Worm (Caenorhabditis elegans) whole organism, L4 larva: ENCODE measurements around the gene flp-21.

ENCODE experiments used
- F37D6.2 ChIP-seq: sonication (generic microtip); optimal IDR thresholded peaks from 2 replicates; lab custom pipeline; 2016; ENCODE audit warnings: mild to moderate bottlenecking, missing genetic modification characterization, missing compliant biosample characterization
- F49E8.2 ChIP-seq: sonication (generic microtip); optimal IDR thresholded peaks from 2 replicates; lab custom pipeline; 2016; ENCODE audit warnings: missing compliant biosample characterization, mild to moderate bottlenecking, missing genetic modification characterization, borderline replicate concordance
- R02D3.7 ChIP-seq: fragments of 150-350 bp; sonication (generic microtip); optimal IDR thresholded peaks from 3 replicates; lab custom pipeline; 2014; ENCODE audit warnings: missing biosample characterization, missing genetic modification characterization
- T20F7.1 ChIP-seq: fragments of 200-800 bp; sonication (Bioruptor generic); optimal IDR thresholded peaks from 2 replicates; lab custom pipeline; 2018; ENCODE audit warnings: mild to moderate bottlenecking, missing genetic modification characterization, missing compliant biosample characterization
- Y48G9A.11 ChIP-seq: fragments of 200-800 bp; sonication (Bioruptor generic); IDR thresholded peaks from 2 replicates; pipeline ENCODE4 v1.3.6; 2022; ENCODE audit warnings: missing genetic modification reagents, missing genetic modification characterization, missing compliant biosample characterization
- Y5F2A.4 ChIP-seq: fragments of 200-800 bp; sonication (Bioruptor generic); optimal IDR thresholded peaks from 2 replicates; lab custom pipeline; 2018; ENCODE audit warnings: mild to moderate bottlenecking, missing genetic modification characterization, missing compliant biosample characterization
- Y75B8A.6 ChIP-seq: fragments of 200-800 bp; sonication (Bioruptor generic); IDR thresholded peaks from 2 replicates; pipeline ENCODE4 v1.3.6; 2022; ENCODE audit warnings: missing genetic modification reagents, missing genetic modification characterization, missing compliant biosample characterization
- ama-1 ChIP-seq: fragments of 150-350 bp; optimal IDR thresholded peaks from 2 replicates; lab custom pipeline; 2014; ENCODE audit warnings: inconsistent platforms, mixed read lengths
- arid-1 ChIP-seq: fragments of 200-800 bp; sonication (Bioruptor generic); conservative IDR thresholded peaks from 2 replicates; pipeline ENCODE4 v1.3.6; 2022; ENCODE audit warnings: missing genetic modification reagents, missing genetic modification characterization, missing compliant biosample characterization
- ceh-28 ChIP-seq: fragments of 150-350 bp; optimal IDR thresholded peaks from 2 replicates; lab custom pipeline; 2014; ENCODE audit warnings: missing biosample characterization, missing genetic modification reagents, missing genetic modification characterization
- ceh-82 ChIP-seq: sonication (generic microtip); optimal IDR thresholded peaks from 2 replicates; lab custom pipeline; 2017; ENCODE audit warnings: missing biosample characterization, missing genetic modification characterization
- cey-2 ChIP-seq: sonication (generic microtip); optimal IDR thresholded peaks from 3 replicates; lab custom pipeline; 2017; ENCODE audit warnings: missing genetic modification characterization, mild to moderate bottlenecking, missing compliant biosample characterization, antibody characterized with exemption, borderline replicate concordance; ENCODE audit not compliant: insufficient read depth
- daf-12 ChIP-seq: fragments of 150-350 bp; optimal IDR thresholded peaks from 2 replicates; lab custom pipeline; 2014; ENCODE audit warnings: missing biosample characterization, missing genetic modification reagents, missing genetic modification characterization
- daf-8 ChIP-seq: fragments of 200-800 bp; sonication (Bioruptor generic); IDR thresholded peaks from 2 replicates; pipeline ENCODE4 v1.3.6; 2022; ENCODE audit warnings: missing genetic modification characterization, missing compliant biosample characterization
- dmd-6 ChIP-seq: fragments of 200-800 bp; sonication (Bioruptor generic); IDR thresholded peaks from 2 replicates; pipeline ENCODE4 v1.3.6; 2022; ENCODE audit warnings: missing genetic modification reagents, missing genetic modification characterization, missing compliant biosample characterization
- dpl-1 ChIP-seq: fragments of 150-350 bp; optimal IDR thresholded peaks from 2 replicates; lab custom pipeline; 2014; ENCODE audit warnings: missing biosample characterization, missing genetic modification reagents, missing genetic modification characterization
- duxl-1 ChIP-seq: sonication (generic microtip); optimal IDR thresholded peaks from 2 replicates; lab custom pipeline; 2016; ENCODE audit warnings: mild to moderate bottlenecking, missing genetic modification characterization, moderate library complexity, missing compliant biosample characterization; ENCODE audit not compliant: poor library complexity
- fkh-10 ChIP-seq: fragments of 150-350 bp; optimal IDR thresholded peaks from 2 replicates; lab custom pipeline; 2014; ENCODE audit warnings: missing biosample characterization, missing genetic modification reagents, missing genetic modification characterization
- hif-1 ChIP-seq, 2 experiments: sonication (generic microtip); optimal IDR thresholded peaks; 2 replicates each; lab custom pipeline; 2016 to 2017; ENCODE audit warnings: missing compliant biosample characterization in 2 of 2, missing genetic modification characterization in 2 of 2, missing genetic modification reagents in 2 of 2, missing genotype in 2 of 2, mild to moderate bottlenecking in 1 of 2
- hlh-11 ChIP-seq: fragments of 200-800 bp; sonication (Bioruptor generic); optimal IDR thresholded peaks from 2 replicates; lab custom pipeline; 2018; ENCODE audit warnings: mild to moderate bottlenecking, missing genetic modification characterization, missing compliant biosample characterization
- hlh-30 ChIP-seq: sonication (generic microtip); optimal IDR thresholded peaks from 2 replicates; lab custom pipeline; 2017; ENCODE audit warnings: antibody characterized with exemption, mild to moderate bottlenecking, missing genetic modification characterization, missing compliant biosample characterization; ENCODE audit not compliant: insufficient read depth
- lin-38 ChIP-seq: fragments of 200-800 bp; sonication (Bioruptor generic); IDR thresholded peaks from 2 replicates; pipeline ENCODE4 v1.3.6; 2022; ENCODE audit warnings: missing genetic modification reagents, missing genetic modification characterization, missing compliant biosample characterization
- lir-3 ChIP-seq: sonication (generic microtip); optimal IDR thresholded peaks from 2 replicates; lab custom pipeline; 2016; ENCODE audit warnings: mild to moderate bottlenecking, missing genetic modification characterization, missing compliant biosample characterization
- madf-5 ChIP-seq, 2 experiments: fragments of 200-800 bp; sonication (Bioruptor generic); IDR thresholded peaks; 2 replicates each; pipeline ENCODE4 v1.3.6; 2022; ENCODE audit warnings: missing compliant biosample characterization in 2 of 2, missing genetic modification characterization in 2 of 2
- mdl-1 ChIP-seq, 2 experiments: fragments of 150-350 bp in 1 of 2; sonication (generic microtip) in 1 of 2; optimal IDR thresholded peaks; 2 replicates each; lab custom pipeline; 2014 to 2017; ENCODE audit warnings: missing biosample characterization in 2 of 2, missing genetic modification characterization in 2 of 2
- mdt-29 ChIP-seq: fragments of 200-800 bp; sonication (Bioruptor generic); IDR thresholded peaks from 2 replicates; pipeline ENCODE4 v1.3.6; 2022; ENCODE audit warnings: missing genetic modification reagents, missing genetic modification characterization, missing compliant biosample characterization
- mep-1 ChIP-seq: fragments of 150-350 bp; sonication (generic microtip); optimal IDR thresholded peaks from 3 replicates; lab custom pipeline; 2014; ENCODE audit warnings: missing biosample characterization, missing genetic modification characterization
- mes-2 ChIP-seq: sonication (generic microtip); optimal IDR thresholded peaks from 2 replicates; lab custom pipeline; 2016; ENCODE audit warnings: missing genotype, mild to moderate bottlenecking, missing genetic modification characterization, missing compliant biosample characterization; ENCODE audit not compliant: poor library complexity, severe bottlenecking
- mxl-2 ChIP-seq: fragments of 200-800 bp; sonication (Bioruptor generic); conservative IDR thresholded peaks from 2 replicates; pipeline ENCODE4 v1.3.6; 2022; ENCODE audit warnings: missing genetic modification reagents, missing genetic modification characterization, missing compliant biosample characterization
- mxl-3 ChIP-seq: fragments of 200-800 bp; sonication (Bioruptor generic); optimal IDR thresholded peaks from 2 replicates; lab custom pipeline; 2018; ENCODE audit warnings: mild to moderate bottlenecking, missing genetic modification characterization, missing compliant biosample characterization
- nhr-10 ChIP-seq: fragments of 150-350 bp; optimal IDR thresholded peaks from 2 replicates; lab custom pipeline; 2014; ENCODE audit warnings: missing biosample characterization, missing genetic modification characterization
- nhr-102 ChIP-seq: sonication (generic microtip); optimal IDR thresholded peaks from 2 replicates; lab custom pipeline; 2016; ENCODE audit warnings: mild to moderate bottlenecking, missing genetic modification characterization, moderate library complexity, missing compliant biosample characterization
- nhr-11 ChIP-seq: fragments of 150-350 bp; optimal IDR thresholded peaks from 2 replicates; lab custom pipeline; 2014; ENCODE audit warnings: missing biosample characterization, missing genetic modification characterization
- nhr-111 ChIP-seq: fragments of 200-800 bp; sonication (Bioruptor generic); optimal IDR thresholded peaks from 2 replicates; lab custom pipeline; 2018; ENCODE audit warnings: mild to moderate bottlenecking, missing genetic modification characterization, missing compliant biosample characterization
- nhr-25 ChIP-seq: sonication (generic microtip); optimal IDR thresholded peaks from 2 replicates; lab custom pipeline; 2017; ENCODE audit warnings: missing genetic modification characterization, mild to moderate bottlenecking, missing compliant biosample characterization, antibody characterized with exemption, moderate library complexity, borderline replicate concordance; ENCODE audit not compliant: insufficient read depth
- nhr-28 ChIP-seq: fragments of 150-350 bp; optimal IDR thresholded peaks from 2 replicates; lab custom pipeline; 2014; ENCODE audit warnings: missing biosample characterization, missing genetic modification characterization
- nhr-42 ChIP-seq: fragments of 200-800 bp; sonication (Bioruptor generic); IDR thresholded peaks from 2 replicates; pipeline ENCODE4 v1.3.6; 2022; ENCODE audit warnings: missing genetic modification characterization, missing compliant biosample characterization
- nhr-48 ChIP-seq: sonication (generic microtip); optimal IDR thresholded peaks from 2 replicates; lab custom pipeline; 2016; ENCODE audit warnings: mild to moderate bottlenecking, missing genetic modification characterization, missing compliant biosample characterization
- nhr-77 ChIP-seq: fragments of 150-350 bp; optimal IDR thresholded peaks from 2 replicates; lab custom pipeline; 2014; ENCODE audit warnings: missing biosample characterization, missing genetic modification characterization
- rbr-2 ChIP-seq: sonication (generic microtip); optimal IDR thresholded peaks from 2 replicates; lab custom pipeline; 2016; ENCODE audit warnings: missing genotype, missing genetic modification characterization, missing compliant biosample characterization
- set-16 ChIP-seq: fragments of 200-800 bp; sonication (Bioruptor generic); IDR thresholded peaks from 2 replicates; pipeline ENCODE4 v1.3.6; 2022; ENCODE audit warnings: missing genetic modification reagents, missing genetic modification characterization, missing compliant biosample characterization
- snpc-4 ChIP-seq: fragments of 150-350 bp; optimal IDR thresholded peaks from 2 replicates; lab custom pipeline; 2014; ENCODE audit warnings: missing biosample characterization, missing genetic modification characterization
- tra-1 ChIP-seq: fragments of 200-800 bp; sonication (Bioruptor generic); IDR thresholded peaks from 2 replicates; pipeline ENCODE4 v1.3.6; 2022; ENCODE audit warnings: missing genetic modification reagents, missing genetic modification characterization, missing compliant biosample characterization
- vab-7 ChIP-seq: fragments of 200-800 bp; sonication (Bioruptor generic); IDR thresholded peaks from 2 replicates; pipeline ENCODE4 v1.3.6; 2022; ENCODE audit warnings: missing genetic modification reagents, missing genetic modification characterization, missing compliant biosample characterization

Gene flp-21

ce11 chrV:7773647-7774046 lies 19.5 kb upstream of the flp-21 start:
- TF ChIP-seq ceh-82 (tag; lab: Kevin White, UChicago) (no peak), hlh-30 (tag; lab: Kevin White, UChicago) (no peak), mdt-29 (GFP tag; lab: Robert Waterston, UW) (no peak), nhr-102 (tag; lab: Kevin White, UChicago) (no peak), daf-8 (GFP tag; lab: Robert Waterston, UW) (no peak), nhr-25 (no peak), tra-1 (no peak), cey-2 (no peak), dmd-6 (no peak), Y5F2A.4 (no peak)

- TF ChIP-seq lin-38: no peak
- TF ChIP-seq ceh-28: no peak
- TF ChIP-seq hlh-11: peak; percentile 37
- peak; percentile 58 for TF ChIP-seq mxl-3
- TF ChIP-seq nhr-48: peak; percentile 53
These were observed 19.0 kb upstream of the flp-21 start, which contains the start of gene grl-10 for ce11 chrV:7774143-7774595. TSS of gene grl-10 (plus strand) at chrV:7774545.

ce11 chrV:7775226-7775625 lies 17.9 kb upstream of the flp-21 start:
- TF ChIP-seq nhr-42 (no peak), duxl-1 (tag; lab: Kevin White, UChicago) (peak; percentile 19), nhr-111 (GFP tag; lab: Kevin White, UChicago) (no peak), hlh-30 (tag; lab: Kevin White, UChicago) (no peak), Y75B8A.6 (GFP tag; lab: Robert Waterston, UW) (no peak), F49E8.2 (tag; lab: Kevin White, UChicago) (peak; percentile 13)

ce11 chrV:7776029-7776628 lies 17.0 kb upstream of the flp-21 start, which contains the start of the genes rpl-39 and rps-30:
TSS of gene rpl-39 (minus strand) at chrV:7776079.
TSS of gene rps-30 (plus strand) at chrV:7776578.
- TF ChIP-seq nhr-28 (tag; lab: Kevin White, UChicago): peak; percentile 81
- TF ChIP-seq lir-3 (tag; lab: Kevin White, UChicago): no peak
- TF ChIP-seq ama-1: peak; percentile 40
- peak; percentile 87 for TF ChIP-seq mes-2 (tag; lab: Kevin White, UChicago)
- TF ChIP-seq F37D6.2 (tag; lab: Kevin White, UChicago): peak; percentile 16
- peak; percentile 83 for TF ChIP-seq hlh-11
- TF ChIP-seq hif-1 (tag; optimal IDR thresholded peaks at IDR 0.05; lab: Kevin White, UChicago): peak in 1 of 2 experiments; percentile 83
- TF ChIP-seq mdl-1 (tag; optimal IDR thresholded peaks at IDR 0.05; lab: Kevin White, UChicago): peak in 1 of 2 experiments; percentile 58
- peak; percentile 23 for TF ChIP-seq duxl-1 (tag; lab: Kevin White, UChicago)
- peak; percentile 90 for TF ChIP-seq mep-1 (tag; lab: Kevin White, UChicago)
- TF ChIP-seq fkh-10 (GFP tag; lab: Kevin White, UChicago): peak; percentile 61
- peak; percentile 74; the same call in 1 of the 2 replicates for TF ChIP-seq nhr-42
- TF ChIP-seq T20F7.1 (GFP tag; lab: Kevin White, UChicago): peak; percentile 82
- 0 out of 2 replicates have a peak, but pooled peaks have one; percentile 48 for TF ChIP-seq vab-7 (GFP tag; lab: Robert Waterston, UW)
- peak; percentile 35; the same call in 1 of the 2 replicates for TF ChIP-seq set-16
- peak; percentile 80 for TF ChIP-seq dpl-1
- TF ChIP-seq snpc-4 (tag; lab: Kevin White, UChicago): no peak
- no peak for TF ChIP-seq nhr-10 (tag; lab: Kevin White, UChicago)
- peak; percentile 87 for TF ChIP-seq nhr-11 (tag; lab: Kevin White, UChicago)
- TF ChIP-seq rbr-2 (tag; lab: Kevin White, UChicago): peak; percentile 82
- TF ChIP-seq mdt-29 (GFP tag; lab: Robert Waterston, UW): no peak
- TF ChIP-seq Y48G9A.11 (GFP tag; lab: Robert Waterston, UW): 0 out of 2 replicates have a peak, but pooled peaks have one; percentile 53
- peak; percentile 44 for TF ChIP-seq R02D3.7 (tag; lab: Kevin White, UChicago)
- TF ChIP-seq mxl-2 (GFP tag; lab: Robert Waterston, UW): no peak
- peak; percentile 96 for TF ChIP-seq nhr-77 (tag; lab: Kevin White, UChicago)
- TF ChIP-seq daf-12 (tag; lab: Kevin White, UChicago): no peak
- TF ChIP-seq madf-5 (GFP tag; IDR thresholded peaks at IDR 0.05; lab: Robert Waterston, UW): no peak
- peak; percentile 16 for TF ChIP-seq nhr-48
- TF ChIP-seq arid-1 (GFP tag; lab: Robert Waterston, UW): 0 out of 2 replicates have a peak, but pooled peaks have one; percentile 26
- peak; percentile 79 for TF ChIP-seq dmd-6
